Worm (Caenorhabditis elegans) whole organism, mixed stage, embryonic: Measurements from ENCODE around the gene C14B1.2.

ENCODE experiments used
- M03D4.4 ChIP-seq: sonication (generic microtip); optimal IDR thresholded peaks from 2 replicates; lab custom pipeline; 2017; ENCODE audit warnings: mild to moderate bottlenecking, missing genetic modification characterization, missing compliant biosample characterization
- drap-1 ChIP-seq: fragments of 200-800 bp; sonication (Bioruptor generic); optimal IDR thresholded peaks from 3 replicates; lab custom pipeline; 2018; ENCODE audit warnings: mild to moderate bottlenecking, missing genetic modification characterization, missing compliant biosample characterization
- flh-1 ChIP-seq: fragments of 200-800 bp; sonication (Bioruptor generic); optimal IDR thresholded peaks from 2 replicates; lab custom pipeline; 2018; ENCODE audit warnings: mild to moderate bottlenecking, missing genetic modification characterization, moderate library complexity, missing compliant biosample characterization
- lin-13 ChIP-seq: fragments of 150-350 bp; optimal IDR thresholded peaks from 2 replicates; lab custom pipeline; 2014; ENCODE audit warnings: missing biosample characterization, missing genetic modification characterization
- lsy-2 ChIP-seq: fragments of 150-350 bp; optimal IDR thresholded peaks from 2 replicates; lab custom pipeline; 2014; ENCODE audit warnings: missing biosample characterization, missing genetic modification characterization
- nhr-237 ChIP-seq: fragments of 150-350 bp; optimal IDR thresholded peaks from 2 replicates; lab custom pipeline; 2014; ENCODE audit warnings: missing biosample characterization, missing genetic modification characterization
- unc-39 ChIP-seq: fragments of 150-350 bp; optimal IDR thresholded peaks from 2 replicates; lab custom pipeline; 2014; ENCODE audit warnings: missing biosample characterization, missing genetic modification characterization
- unc-62 ChIP-seq: fragments of 150-350 bp; optimal IDR thresholded peaks from 2 replicates; lab custom pipeline; 2014; ENCODE audit warnings: missing biosample characterization, missing genetic modification reagents, missing genetic modification characterization

DNA sequence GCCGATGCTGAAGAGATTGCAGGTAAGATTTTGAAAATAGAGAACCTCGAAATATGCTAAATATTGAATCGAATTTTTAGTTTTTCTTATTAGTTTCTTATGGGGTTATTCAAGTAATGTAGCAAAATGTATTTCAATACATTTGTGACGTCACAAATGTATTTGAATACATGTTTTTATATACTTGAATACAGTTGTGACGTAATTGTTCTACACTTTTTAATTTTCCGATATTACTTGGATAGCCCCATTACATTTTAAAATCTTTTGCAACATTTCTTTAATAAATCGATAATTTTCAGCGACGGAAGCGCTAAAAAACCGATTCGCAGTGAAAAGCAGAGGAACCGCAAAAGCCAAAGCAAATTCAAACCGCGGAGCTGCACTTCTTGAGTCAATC, 36.3 kb downstream of the C14B1.2 start:
- TF ChIP-seq drap-1 (GFP tag; lab: Kevin White, UChicago) (no peak), lin-13 (tag; lab: Kevin White, UChicago) (no peak), unc-62 (no peak), lsy-2 (tag; lab: Kevin White, UChicago) (no peak), unc-39 (tag; lab: Kevin White, UChicago) (no peak), nhr-237 (tag; lab: Kevin White, UChicago) (no peak), flh-1 (GFP tag; lab: Kevin White, UChicago) (no peak), M03D4.4 (tag; lab: Kevin White, UChicago) (no peak)
